Worm (Caenorhabditis elegans) whole organism, mixed stage, embryonic: ENCODE measurements around the gene K05B2.4.

Experiments used
- bed-3 ChIP-seq: fragments of 200-800 bp; sonication (Bioruptor generic); optimal IDR thresholded peaks from 3 replicates; lab custom pipeline; 2018; ENCODE audit warnings: mild to moderate bottlenecking, missing genetic modification characterization, moderate library complexity, missing compliant biosample characterization
- blmp-1 ChIP-seq: fragments of 150-350 bp; optimal IDR thresholded peaks from 2 replicates; lab custom pipeline; 2014; ENCODE audit warnings: missing biosample characterization, missing genetic modification characterization
- ceh-39 ChIP-seq: fragments of 150-350 bp; optimal IDR thresholded peaks from 2 replicates; lab custom pipeline; 2014; ENCODE audit warnings: missing biosample characterization, missing genetic modification characterization
- ceh-43 ChIP-seq: fragments of 200-800 bp; sonication (Bioruptor generic); optimal IDR thresholded peaks from 2 replicates; lab custom pipeline; 2018; ENCODE audit warnings: mild to moderate bottlenecking, missing genetic modification characterization, moderate library complexity, missing compliant biosample characterization
- ceh-83 ChIP-seq: fragments of 200-800 bp; sonication (Bioruptor generic); optimal IDR thresholded peaks from 2 replicates; lab custom pipeline; 2018; ENCODE audit warnings: mild to moderate bottlenecking, missing genetic modification characterization, missing compliant biosample characterization
- ces-1 ChIP-seq: fragments of 150-350 bp; optimal IDR thresholded peaks from 2 replicates; lab custom pipeline; 2014; ENCODE audit warnings: missing biosample characterization, missing genetic modification reagents, missing genetic modification characterization
- cnd-1 ChIP-seq: fragments of 200-800 bp; sonication (Bioruptor generic); optimal IDR thresholded peaks from 2 replicates; lab custom pipeline; 2018; ENCODE audit warnings: mild to moderate bottlenecking, missing genetic modification characterization, missing compliant biosample characterization
- drap-1 ChIP-seq: fragments of 200-800 bp; sonication (Bioruptor generic); optimal IDR thresholded peaks from 3 replicates; lab custom pipeline; 2018; ENCODE audit warnings: mild to moderate bottlenecking, missing genetic modification characterization, missing compliant biosample characterization
- elt-1 ChIP-seq: sonication (generic microtip); optimal IDR thresholded peaks from 2 replicates; lab custom pipeline; 2017; ENCODE audit warnings: missing genetic modification characterization, mild to moderate bottlenecking, missing compliant biosample characterization, antibody characterized with exemption, moderate library complexity, borderline replicate concordance; ENCODE audit not compliant: insufficient read depth
- flh-1 ChIP-seq: fragments of 200-800 bp; sonication (Bioruptor generic); optimal IDR thresholded peaks from 2 replicates; lab custom pipeline; 2018; ENCODE audit warnings: mild to moderate bottlenecking, missing genetic modification characterization, moderate library complexity, missing compliant biosample characterization
- ham-2 ChIP-seq: fragments of 200-800 bp; sonication (Bioruptor generic); optimal IDR thresholded peaks from 2 replicates; lab custom pipeline; 2018; ENCODE audit warnings: mild to moderate bottlenecking, missing genetic modification characterization, missing compliant biosample characterization
- hlh-1 ChIP-seq: fragments of 150-350 bp; optimal IDR thresholded peaks from 2 replicates; lab custom pipeline; 2014; ENCODE audit warnings: missing biosample characterization, missing genetic modification reagents, missing genetic modification characterization
- lin-13 ChIP-seq: fragments of 150-350 bp; optimal IDR thresholded peaks from 2 replicates; lab custom pipeline; 2014; ENCODE audit warnings: missing biosample characterization, missing genetic modification characterization
- mep-1 ChIP-seq: fragments of 150-350 bp; optimal IDR thresholded peaks from 2 replicates; lab custom pipeline; 2017; ENCODE audit warnings: missing biosample characterization, missing genetic modification reagents, missing genetic modification characterization, inconsistent platforms
- mls-2 ChIP-seq: sonication (generic microtip); optimal IDR thresholded peaks from 2 replicates; lab custom pipeline; 2016; ENCODE audit warnings: mild to moderate bottlenecking, missing genetic modification characterization, moderate library complexity, missing compliant biosample characterization
- nhr-12 ChIP-seq: fragments of 150-350 bp; optimal IDR thresholded peaks from 2 replicates; lab custom pipeline; 2014; ENCODE audit warnings: missing biosample characterization, missing genetic modification characterization
- nhr-237 ChIP-seq: fragments of 150-350 bp; optimal IDR thresholded peaks from 2 replicates; lab custom pipeline; 2014; ENCODE audit warnings: missing biosample characterization, missing genetic modification characterization
- nhr-76 ChIP-seq: sonication (generic microtip); optimal IDR thresholded peaks from 2 replicates; lab custom pipeline; 2017; ENCODE audit warnings: missing biosample characterization, missing genetic modification characterization
- pha-4 ChIP-seq: fragments of 150-350 bp; optimal IDR thresholded peaks from 2 replicates; lab custom pipeline; 2018; ENCODE audit warnings: missing biosample characterization, missing genetic modification reagents, missing genetic modification characterization
- sem-2 ChIP-seq: fragments of 200-800 bp; sonication (Bioruptor generic); optimal IDR thresholded peaks from 2 replicates; lab custom pipeline; 2018; ENCODE audit warnings: mild to moderate bottlenecking, missing genetic modification characterization, missing compliant biosample characterization
- sptf-1 ChIP-seq: sonication (generic microtip); optimal IDR thresholded peaks from 2 replicates; lab custom pipeline; 2017; ENCODE audit warnings: mild to moderate bottlenecking, missing genetic modification characterization, moderate library complexity, missing compliant biosample characterization
- unc-120 ChIP-seq: sonication (generic microtip); optimal IDR thresholded peaks from 2 replicates; lab custom pipeline; 2017; ENCODE audit warnings: missing genetic modification characterization, missing compliant biosample characterization; ENCODE audit not compliant: poor library complexity, severe bottlenecking
- unc-62 ChIP-seq: fragments of 150-350 bp; optimal IDR thresholded peaks from 2 replicates; lab custom pipeline; 2014; ENCODE audit warnings: missing biosample characterization, missing genetic modification reagents, missing genetic modification characterization
- zip-8 ChIP-seq: fragments of 150-350 bp; optimal IDR thresholded peaks from 2 replicates; lab custom pipeline; 2014; ENCODE audit warnings: missing biosample characterization, missing genetic modification characterization
- ztf-11 ChIP-seq: fragments of 150-350 bp; optimal IDR thresholded peaks from 2 replicates; lab custom pipeline; 2014; ENCODE audit warnings: missing biosample characterization, missing genetic modification characterization

Gene K05B2.4

DNA sequence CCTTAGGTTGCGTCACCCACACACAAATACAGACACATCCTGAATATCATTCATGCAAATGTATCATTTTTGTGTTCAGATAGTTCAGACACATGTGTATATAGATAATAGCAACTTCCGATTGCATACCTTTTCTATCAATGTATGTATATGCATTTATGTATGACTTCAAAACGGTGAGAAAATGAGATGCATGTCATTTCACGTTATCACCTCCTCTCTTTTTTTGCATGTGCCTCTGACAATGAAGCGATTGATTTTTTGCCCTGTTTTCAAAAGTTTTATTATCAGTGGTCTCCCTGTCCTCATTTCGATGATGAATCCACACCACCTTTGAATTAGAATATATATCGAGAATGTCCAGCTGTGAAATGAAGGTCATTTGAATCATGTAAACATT lies 15.0 kb downstream of the K05B2.4 start, which contains the start of gene K05B2.2:
Gene K05B2.2, plus strand, starts transcription at position 278 of the 400 bp plus-strand sequence.
- TF ChIP-seq zip-8 (tag; lab: Kevin White, UChicago), result peak; percentile 23
- no peak for TF ChIP-seq mls-2 (tag; lab: Kevin White, UChicago)

DNA sequence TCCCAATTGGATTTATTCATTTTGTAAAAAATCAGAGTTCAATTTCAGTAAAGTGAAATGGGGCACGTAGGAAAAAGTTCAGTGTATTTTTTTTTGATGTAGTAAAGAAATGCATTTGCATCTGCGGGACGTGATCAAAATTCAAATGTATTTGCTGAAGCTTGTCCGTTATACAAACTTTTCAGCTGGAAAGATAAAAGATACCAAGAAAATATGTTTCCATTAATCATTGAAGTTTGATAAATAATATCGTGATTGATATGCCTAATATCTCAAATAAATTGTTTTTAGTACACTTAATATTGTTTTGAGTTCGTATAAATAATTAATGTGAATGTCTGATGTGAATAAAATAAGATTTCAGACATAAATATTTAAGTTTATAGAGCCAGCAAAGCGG lies 18.4 kb downstream of the K05B2.4 start:
- TF ChIP-seq hlh-1 (tag; lab: Kevin White, UChicago), result no peak
- TF ChIP-seq ces-1 (GFP tag; lab: Kevin White, UChicago), result no peak
- no peak for TF ChIP-seq nhr-76 (tag; lab: Kevin White, UChicago)
- TF ChIP-seq nhr-12 (tag; lab: Kevin White, UChicago), result no peak
- TF ChIP-seq pha-4 (tag; lab: Kevin White, UChicago), result no peak
- TF ChIP-seq ceh-43, result no peak
- TF ChIP-seq unc-62, result no peak
- TF ChIP-seq nhr-237 (tag; lab: Kevin White, UChicago), result no peak
- no peak for TF ChIP-seq sem-2 (GFP tag; lab: Kevin White, UChicago)
- no peak for TF ChIP-seq ceh-39
- no peak for TF ChIP-seq sptf-1
- TF ChIP-seq ham-2, result no peak
- TF ChIP-seq, all 35 proteins: peak for 0

DNA sequence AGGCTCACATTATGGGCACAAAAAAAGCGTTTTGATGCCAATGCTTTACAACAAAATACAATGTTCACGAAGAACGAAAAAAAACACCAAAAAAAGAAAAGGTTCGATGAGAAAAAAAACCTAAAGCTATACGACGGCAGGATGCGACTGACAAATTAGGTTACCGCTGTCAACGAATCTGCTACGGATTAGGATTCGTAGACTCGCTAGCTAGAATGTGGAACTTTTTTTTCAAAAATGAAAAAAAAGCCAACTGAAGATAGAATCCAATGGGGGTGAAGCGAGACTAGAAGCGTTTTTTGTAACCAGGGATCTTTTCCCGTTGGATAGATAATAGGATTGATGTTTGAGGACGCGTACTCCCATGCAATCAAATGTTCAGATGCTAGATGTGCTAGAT lies 18.8 kb downstream of the K05B2.4 start:
- TF ChIP-seq ces-1 (GFP tag; lab: Kevin White, UChicago) (peak; percentile 70), unc-120 (tag; lab: Kevin White, UChicago) (no peak)
- TF ChIP-seq, all 35 proteins: peak for 1

DNA sequence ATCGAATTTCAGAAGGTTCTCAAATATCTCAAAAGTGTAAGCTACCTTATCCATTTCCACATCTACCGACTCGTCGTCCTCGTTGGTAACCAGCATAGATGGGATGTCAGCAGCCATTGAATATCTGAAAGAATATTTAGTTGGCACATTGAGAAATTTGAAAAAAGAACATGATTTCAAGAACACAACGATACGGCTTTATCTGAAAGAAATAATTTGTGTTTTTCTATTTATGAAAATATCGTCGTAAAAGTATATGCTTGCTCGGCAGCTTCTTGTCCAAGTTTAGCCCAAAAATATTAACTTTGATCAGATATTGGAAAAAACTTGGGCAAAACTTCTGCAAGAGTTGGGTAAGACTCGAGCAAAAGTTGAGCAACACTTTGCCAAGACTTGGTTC lies 20.1 kb downstream of the K05B2.4 start, which contains the start of gene T07F12.4:
Gene T07F12.4, minus strand, starts transcription at position 130 of the 400 bp plus-strand sequence.
- no peak for TF ChIP-seq pha-4 (tag; lab: Kevin White, UChicago)
- TF ChIP-seq ztf-11 (tag; lab: Kevin White, UChicago), result no peak
- TF ChIP-seq flh-1, result no peak
- no peak for TF ChIP-seq cnd-1 (tag; lab: Kevin White, UChicago)
- TF ChIP-seq ceh-83 (GFP tag; lab: Kevin White, UChicago), result no peak
- TF ChIP-seq nhr-76 (tag; lab: Kevin White, UChicago), result no peak
- TF ChIP-seq nhr-12 (tag; lab: Kevin White, UChicago), result no peak
- TF ChIP-seq mls-2 (tag; lab: Kevin White, UChicago), result no peak
- no peak for TF ChIP-seq ceh-43
- TF ChIP-seq drap-1 (GFP tag; lab: Kevin White, UChicago), result no peak

DNA sequence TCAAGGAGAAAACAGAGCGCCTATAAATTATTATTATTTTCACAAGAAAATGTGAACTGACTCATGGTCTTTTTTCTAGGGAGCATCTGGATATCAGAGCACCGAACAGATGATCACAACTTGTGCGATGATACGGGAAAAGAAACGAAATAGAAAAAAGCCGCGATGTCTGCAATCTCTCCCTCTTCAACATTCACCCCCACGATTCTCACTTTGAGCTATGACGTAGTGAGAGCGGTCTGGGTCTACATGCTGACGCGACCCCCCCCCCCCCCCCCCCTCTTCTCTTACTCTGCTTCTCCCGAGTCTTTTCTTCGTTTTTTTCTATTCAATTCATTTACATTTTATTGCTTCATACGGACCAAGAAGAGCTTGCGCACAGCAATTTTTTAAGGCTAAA lies 21.2 kb downstream of the K05B2.4 start:
- TF ChIP-seq flh-1 (no peak), ces-1 (GFP tag; lab: Kevin White, UChicago) (peak; percentile 9)

DNA sequence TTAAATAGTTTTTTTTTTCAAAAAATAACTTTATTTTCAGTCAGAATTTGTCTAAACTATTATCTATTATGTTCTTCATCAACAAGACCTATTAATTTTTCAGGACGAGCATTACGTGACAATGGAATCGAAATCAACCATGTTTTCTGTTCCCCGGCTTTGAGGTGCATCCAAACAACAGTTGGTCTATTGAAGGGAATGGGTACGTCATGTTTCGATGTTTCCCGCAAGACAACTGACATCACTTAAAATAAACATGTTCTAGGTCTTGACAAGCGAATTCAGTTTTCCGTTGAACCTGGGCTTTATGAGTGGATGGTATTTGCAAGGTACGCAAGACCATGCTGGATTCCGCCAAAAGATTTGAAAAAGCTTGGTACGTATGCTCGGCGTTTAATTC lies 25.6 kb downstream of the K05B2.4 start:
- TF ChIP-seq unc-62 (no peak), hlh-1 (tag; lab: Kevin White, UChicago) (peak; percentile 76)

DNA sequence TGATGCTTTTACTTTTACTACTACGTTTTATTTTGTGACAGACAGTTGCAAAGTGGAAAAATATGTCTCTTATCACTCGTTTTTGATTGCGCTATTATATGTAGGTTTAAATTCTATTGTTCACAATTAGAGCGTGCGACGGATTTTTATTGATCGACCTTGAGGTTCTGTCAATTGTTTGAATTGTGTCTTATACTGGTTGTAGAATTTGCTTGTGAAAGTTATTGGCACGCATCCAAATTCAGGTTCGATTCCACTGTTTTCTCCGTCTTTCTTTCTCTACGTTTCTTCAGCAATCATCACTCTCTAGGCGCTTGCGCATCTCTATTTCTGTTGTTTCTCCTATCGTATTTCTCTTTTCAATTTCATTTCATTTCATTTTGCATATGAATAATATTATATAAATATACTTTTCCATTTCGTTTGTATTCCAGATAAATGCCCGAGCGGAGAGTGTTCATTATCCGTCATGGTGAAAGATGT lies 27.1 kb downstream of the K05B2.4 start, which contains the start of gene T07F12.1:
Gene T07F12.1, plus strand, starts transcription at position 433 of the 483 bp plus-strand sequence.
- TF ChIP-seq pha-4 (tag; lab: Kevin White, UChicago) (peak; percentile 2), bed-3 (GFP tag; lab: Kevin White, UChicago) (no peak), blmp-1 (peak; percentile 92)

DNA sequence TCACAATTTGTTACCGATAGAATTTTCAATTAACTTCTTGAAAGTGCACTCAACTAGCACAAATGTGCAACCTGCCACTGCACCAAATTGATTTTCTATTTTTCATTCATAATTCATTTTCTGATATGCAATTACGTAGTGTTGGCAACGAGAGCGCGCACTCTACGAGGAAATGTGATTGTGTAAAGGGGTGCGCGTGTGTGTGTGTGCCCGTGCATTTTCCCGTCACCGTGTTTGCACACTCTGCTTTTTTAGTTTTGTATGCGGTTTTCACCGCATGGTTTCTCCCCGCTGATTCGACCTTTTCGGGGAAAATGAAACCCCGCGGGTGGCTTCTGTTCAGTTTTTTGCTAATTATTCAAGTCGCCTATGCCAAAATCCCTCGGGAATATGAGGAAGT lies 30.6 kb downstream of the K05B2.4 start, which contains the start of gene T07F12.2:
Gene T07F12.2, plus strand, starts transcription at position 87 of the 400 bp plus-strand sequence.
- TF ChIP-seq ces-1 (GFP tag; lab: Kevin White, UChicago), result peak; percentile 91
- TF ChIP-seq cnd-1 (tag; lab: Kevin White, UChicago), result no peak
- TF ChIP-seq ztf-11 (tag; lab: Kevin White, UChicago), result no peak
- peak; percentile 41 for TF ChIP-seq mep-1
- no peak for TF ChIP-seq unc-62
- TF ChIP-seq mls-2 (tag; lab: Kevin White, UChicago), result peak; percentile 27
- TF ChIP-seq ham-2, result peak; percentile 34
- peak; percentile 26 for TF ChIP-seq unc-120 (tag; lab: Kevin White, UChicago)
- TF ChIP-seq lin-13 (tag; lab: Kevin White, UChicago), result peak; percentile 0
- TF ChIP-seq elt-1, result no peak
- TF ChIP-seq sptf-1, result no peak
